Worm (Caenorhabditis elegans) whole organism, L2 larva: ENCODE data around the gene D2023.1.

Source experiments
- alr-1 ChIP-seq: fragments of 150-350 bp; optimal IDR thresholded peaks from 2 replicates; lab custom pipeline; 2014; ENCODE audit warnings: missing biosample characterization, missing genetic modification characterization
- aly-2 ChIP-seq: fragments of 150-350 bp; optimal IDR thresholded peaks from 2 replicates; lab custom pipeline; 2014; ENCODE audit warnings: missing biosample characterization, missing genetic modification characterization
- lsy-2 ChIP-seq, 2 experiments: fragments of 150-350 bp in 1 of 2; sonication (generic microtip) in 1 of 2; optimal IDR thresholded peaks; 2 replicates each; lab custom pipeline; 2014 to 2017; ENCODE audit warnings: missing biosample characterization in 2 of 2, missing genetic modification characterization in 2 of 2
- nhr-129 ChIP-seq: fragments of 150-350 bp; optimal IDR thresholded peaks from 2 replicates; lab custom pipeline; 2014; ENCODE audit warnings: missing biosample characterization, missing genetic modification characterization
- nhr-237 ChIP-seq: fragments of 150-350 bp; optimal IDR thresholded peaks from 2 replicates; lab custom pipeline; 2014; ENCODE audit warnings: missing biosample characterization, missing genetic modification characterization
- nhr-6 ChIP-seq: fragments of 150-350 bp; optimal IDR thresholded peaks from 2 replicates; lab custom pipeline; 2014; ENCODE audit warnings: missing biosample characterization, missing genetic modification characterization
- snpc-4 ChIP-seq: fragments of 150-350 bp; optimal IDR thresholded peaks from 2 replicates; lab custom pipeline; 2014; ENCODE audit warnings: missing biosample characterization, missing genetic modification characterization
- unc-62 ChIP-seq: fragments of 150-350 bp; optimal IDR thresholded peaks from 2 replicates; lab custom pipeline; 2014; ENCODE audit warnings: missing biosample characterization, missing genetic modification reagents, missing genetic modification characterization
- zag-1 ChIP-seq: fragments of 150-350 bp; optimal IDR thresholded peaks from 2 replicates; lab custom pipeline; 2014; ENCODE audit warnings: missing biosample characterization, missing genetic modification characterization

- TF ChIP-seq zag-1 (tag; lab: Kevin White, UChicago) (no peak), nhr-6 (tag; lab: Kevin White, UChicago) (no peak), alr-1 (tag; lab: Kevin White, UChicago) (no peak), lsy-2 (tag; optimal IDR thresholded peaks at IDR 0.05; lab: Kevin White, UChicago) (no peak), nhr-237 (tag; lab: Kevin White, UChicago) (no peak), nhr-129 (tag; lab: Kevin White, UChicago) (no peak), aly-2 (tag; lab: Kevin White, UChicago) (no peak), unc-62 (GFP tag; lab: Kevin White, UChicago) (no peak), snpc-4 (tag; lab: Kevin White, UChicago) (no peak)
Observed at ce11 chrV:11767028-11767427, 22.3 kb upstream of the D2023.1 start, which contains the start of gene sel-11.
